Fruit fly (Drosophila melanogaster) whole organism, embryonic: Measurements from ENCODE around the gene dyw.

ENCODE experiments used
- Abd-B ChIP-seq: fragments of 200-800 bp; sonication (Bioruptor generic); optimal IDR thresholded peaks from 2 replicates; lab custom pipeline; 2018; ENCODE audit warnings: missing biosample characterization, mild to moderate bottlenecking, missing genetic modification characterization, moderate library complexity
- CG10267 ChIP-seq: fragments of 200-800 bp; sonication (Bioruptor generic); optimal IDR thresholded peaks from 2 replicates; lab custom pipeline; 2018; ENCODE audit warnings: missing biosample characterization, mild to moderate bottlenecking, missing genetic modification characterization, moderate library complexity
- CG10431 ChIP-seq: fragments of 200-800 bp; sonication (Bioruptor generic); optimal IDR thresholded peaks from 3 replicates; lab custom pipeline; 2018; ENCODE audit warnings: missing biosample characterization, mild to moderate bottlenecking, missing genetic modification characterization
- CG10979 ChIP-seq: fragments of 200-800 bp; sonication (Bioruptor generic); optimal IDR thresholded peaks from 2 replicates; lab custom pipeline; 2018; ENCODE audit warnings: missing biosample characterization, mild to moderate bottlenecking, missing genetic modification characterization, moderate library complexity
- CG13424 ChIP-seq: fragments of 200-800 bp; sonication (Bioruptor generic); optimal IDR thresholded peaks from 2 replicates; lab custom pipeline; 2019; ENCODE audit warnings: missing biosample characterization, mild to moderate bottlenecking, missing genetic modification characterization, moderate library complexity
- CG13894 ChIP-seq: fragments of 200-800 bp; sonication (Bioruptor generic); optimal IDR thresholded peaks from 3 replicates; lab custom pipeline; 2018; ENCODE audit warnings: missing biosample characterization, mild to moderate bottlenecking, missing genetic modification characterization, moderate library complexity
- CG1647 ChIP-seq: fragments of 200-800 bp; sonication (Bioruptor generic); optimal IDR thresholded peaks from 3 replicates; lab custom pipeline; 2016; ENCODE audit warnings: missing biosample characterization, missing genetic modification characterization
- CG16815 ChIP-seq: fragments of 200-800 bp; sonication (Bioruptor generic); optimal IDR thresholded peaks from 3 replicates; lab custom pipeline; 2017; ENCODE audit warnings: missing biosample characterization, mild to moderate bottlenecking, missing genetic modification characterization
- CG18476 ChIP-seq: fragments of 200-800 bp; sonication (Bioruptor generic); optimal IDR thresholded peaks from 2 replicates; lab custom pipeline; 2016; ENCODE audit warnings: missing biosample characterization, mild to moderate bottlenecking, missing genetic modification characterization
- CG31388 ChIP-seq: fragments of 200-800 bp; sonication (Bioruptor generic); optimal IDR thresholded peaks from 2 replicates; lab custom pipeline; 2016; ENCODE audit warnings: missing biosample characterization, missing genetic modification characterization
- CG3407 ChIP-seq: fragments of 200-800 bp; sonication (Bioruptor generic); optimal IDR thresholded peaks from 2 replicates; lab custom pipeline; 2018; ENCODE audit warnings: missing biosample characterization, mild to moderate bottlenecking, missing genetic modification characterization
- CG34376 ChIP-seq: fragments of 200-800 bp; sonication (Bioruptor generic); optimal IDR thresholded peaks from 2 replicates; lab custom pipeline; 2018; ENCODE audit warnings: missing biosample characterization, mild to moderate bottlenecking, missing genetic modification characterization
- CG6813 ChIP-seq: fragments of 200-800 bp; sonication (Bioruptor generic); optimal IDR thresholded peaks from 2 replicates; lab custom pipeline; 2017; ENCODE audit warnings: missing biosample characterization, missing genetic modification characterization, mild to moderate bottlenecking, moderate library complexity, missing genetic modification reagents
- CG7271 ChIP-seq: fragments of 200-800 bp; sonication (Bioruptor generic); optimal IDR thresholded peaks from 2 replicates; lab custom pipeline; 2018; ENCODE audit warnings: missing biosample characterization, mild to moderate bottlenecking, missing genetic modification characterization, moderate library complexity
- CG7839 ChIP-seq: fragments of 200-800 bp; sonication (Bioruptor generic); optimal IDR thresholded peaks from 3 replicates; lab custom pipeline; 2018; ENCODE audit warnings: missing biosample characterization, mild to moderate bottlenecking, missing genetic modification characterization, moderate library complexity
- CG8388 ChIP-seq: fragments of 200-800 bp; sonication (Bioruptor generic); optimal IDR thresholded peaks from 2 replicates; lab custom pipeline; 2019; ENCODE audit warnings: missing biosample characterization, mild to moderate bottlenecking, missing genetic modification characterization, moderate library complexity
- CG9437 ChIP-seq: fragments of 200-800 bp; sonication (Bioruptor generic); optimal IDR thresholded peaks from 2 replicates; lab custom pipeline; 2018; ENCODE audit warnings: missing biosample characterization, mild to moderate bottlenecking, missing genetic modification characterization
- CTCF ChIP-seq: fragments of 200-800 bp; sonication (Bioruptor generic); optimal IDR thresholded peaks from 2 replicates; lab custom pipeline; 2017; ENCODE audit warnings: missing biosample characterization, mild to moderate bottlenecking, missing genetic modification characterization, moderate library complexity
- Camta ChIP-seq: fragments of 200-800 bp; sonication (Bioruptor generic); optimal IDR thresholded peaks from 2 replicates; lab custom pipeline; 2016; ENCODE audit warnings: missing biosample characterization, missing genetic modification characterization
- Dad ChIP-seq: fragments of 200-800 bp; sonication (Bioruptor generic); optimal IDR thresholded peaks from 3 replicates; lab custom pipeline; 2016; ENCODE audit warnings: missing biosample characterization, missing genetic modification characterization
- Fer1 ChIP-seq: fragments of 200-800 bp; sonication (Bioruptor generic); optimal IDR thresholded peaks from 2 replicates; lab custom pipeline; 2017; ENCODE audit warnings: missing biosample characterization, mild to moderate bottlenecking, missing genetic modification characterization
- Hey ChIP-seq: fragments of 200-800 bp; sonication (Bioruptor generic); optimal IDR thresholded peaks from 3 replicates; lab custom pipeline; 2018; ENCODE audit warnings: missing biosample characterization, mild to moderate bottlenecking, missing genetic modification characterization
- HmgZ ChIP-seq: fragments of 200-800 bp; sonication (Bioruptor generic); optimal IDR thresholded peaks from 2 replicates; lab custom pipeline; 2018; ENCODE audit warnings: missing biosample characterization, mild to moderate bottlenecking, missing genetic modification characterization
- Meics ChIP-seq: fragments of 200-800 bp; sonication (Bioruptor generic); optimal IDR thresholded peaks from 2 replicates; lab custom pipeline; 2017; ENCODE audit warnings: missing biosample characterization, mild to moderate bottlenecking, missing genetic modification characterization
- Ptx1 ChIP-seq: fragments of 200-800 bp; sonication (Bioruptor generic); IDR thresholded peaks from 2 replicates; pipeline ENCODE4 v1.3.6; 2022; ENCODE audit warnings: missing biosample characterization, missing genetic modification characterization
- Sry-β ChIP-seq: fragments of 200-800 bp; sonication (Bioruptor generic); optimal IDR thresholded peaks from 2 replicates; lab custom pipeline; 2018; ENCODE audit warnings: missing biosample characterization, mild to moderate bottlenecking, missing genetic modification characterization, moderate library complexity
- Trl ChIP-seq, 3 experiments: fragments of >200 bp in 2 of 3; fragments of 200-800 bp in 1 of 3; sonication (Bioruptor generic) in 1 of 3; optimal IDR thresholded peaks; 2 replicates in 1 of 3; 3 replicates in 2 of 3; lab custom pipeline; 2016 to 2017; ENCODE audit warnings: missing biosample characterization in 1 of 3, missing genetic modification characterization in 1 of 3
- Usf ChIP-seq: fragments of 200-800 bp; sonication (Bioruptor generic); optimal IDR thresholded peaks from 2 replicates; lab custom pipeline; 2017; ENCODE audit warnings: missing genotype, missing biosample characterization, missing genetic modification characterization
- Vsx1 ChIP-seq: fragments of 200-800 bp; sonication (Bioruptor generic); optimal IDR thresholded peaks from 2 replicates; lab custom pipeline; 2017; ENCODE audit warnings: missing biosample characterization, mild to moderate bottlenecking, missing genetic modification characterization, missing genetic modification reagents
- amos ChIP-seq: fragments of 200-800 bp; sonication (Bioruptor generic); IDR thresholded peaks from 2 replicates; pipeline ENCODE4 v1.3.6; 2022; ENCODE audit warnings: missing biosample characterization, missing genetic modification characterization; ENCODE audit not compliant: partially characterized antibody
- caup ChIP-seq: fragments of 200-800 bp; sonication (Bioruptor generic); optimal IDR thresholded peaks from 3 replicates; lab custom pipeline; 2017; ENCODE audit warnings: missing biosample characterization, mild to moderate bottlenecking, missing genetic modification characterization, moderate library complexity; ENCODE audit not compliant: severe bottlenecking
- chm ChIP-seq: fragments of 200-800 bp; sonication (Bioruptor generic); IDR thresholded peaks from 2 replicates; pipeline ENCODE4 v1.3.6; 2022; ENCODE audit warnings: missing biosample characterization, missing genetic modification characterization
- crol ChIP-seq: fragments of 200-800 bp; sonication (Bioruptor generic); IDR thresholded peaks from 2 replicates; pipeline ENCODE4 v1.3.6; 2022; ENCODE audit warnings: missing biosample characterization, missing genetic modification characterization
- danr ChIP-seq: fragments of 200-800 bp; sonication (Bioruptor generic); IDR thresholded peaks from 2 replicates; pipeline ENCODE4 v1.3.6; 2022; ENCODE audit warnings: missing biosample characterization, missing genetic modification characterization
- h ChIP-seq: fragments of >200 bp; optimal IDR thresholded peaks from 2 replicates; lab custom pipeline; 2017
- hb ChIP-seq: fragments of 200-800 bp; sonication (Bioruptor generic); IDR thresholded peaks from 3 replicates; pipeline ENCODE4 v1.3.6; 2022; ENCODE audit warnings: missing biosample characterization, missing genetic modification characterization; ENCODE audit not compliant: partially characterized antibody
- hkb ChIP-seq, 2 experiments: fragments of 200-800 bp in 1 of 2; fragments of >200 bp in 1 of 2; sonication (Bioruptor generic) in 1 of 2; IDR thresholded peaks in 1 of 2; optimal IDR thresholded peaks in 1 of 2; 2 replicates each; pipeline versions ENCODE4 v1.3.6 to Lab custom; 2017 to 2022; ENCODE audit warnings: missing biosample characterization in 1 of 2, missing genetic modification characterization in 1 of 2
- mam ChIP-seq: fragments of 200-800 bp; sonication (Bioruptor generic); optimal IDR thresholded peaks from 3 replicates; lab custom pipeline; 2016; ENCODE audit warnings: missing biosample characterization, missing genetic modification characterization
- nerfin-1 ChIP-seq: fragments of 200-800 bp; sonication (Bioruptor generic); optimal IDR thresholded peaks from 3 replicates; lab custom pipeline; 2019; ENCODE audit warnings: missing biosample characterization, mild to moderate bottlenecking, missing genetic modification characterization, moderate library complexity
- oc ChIP-seq: fragments of 200-800 bp; sonication (Bioruptor generic); optimal IDR thresholded peaks from 2 replicates; lab custom pipeline; 2018; ENCODE audit warnings: missing biosample characterization, mild to moderate bottlenecking, missing genetic modification characterization, moderate library complexity
- row ChIP-seq: fragments of 200-800 bp; sonication (Bioruptor generic); IDR thresholded peaks from 3 replicates; pipeline ENCODE4 v1.3.6; 2022; ENCODE audit warnings: missing biosample characterization, missing genetic modification characterization
- sens ChIP-seq: fragments of 200-800 bp; sonication (Bioruptor generic); peaks from one replicate; lab custom pipeline; 2016; ENCODE audit warnings: missing biosample characterization, missing genetic modification characterization
- sim ChIP-seq: fragments of 200-800 bp; sonication (Bioruptor generic); IDR thresholded peaks from 2 replicates; pipeline ENCODE4 v1.3.6; 2022; ENCODE audit warnings: missing biosample characterization, missing genetic modification characterization
- slbo ChIP-seq: fragments of 200-800 bp; sonication (Bioruptor generic); IDR thresholded peaks from 2 replicates; pipeline ENCODE4 v1.3.6; 2022; ENCODE audit warnings: missing biosample characterization, missing genetic modification characterization
- slou ChIP-seq: fragments of 200-800 bp; sonication (Bioruptor generic); optimal IDR thresholded peaks from 3 replicates; lab custom pipeline; 2016; ENCODE audit warnings: missing biosample characterization, missing genetic modification characterization
- ssp ChIP-seq: fragments of 200-800 bp; sonication (Bioruptor generic); IDR thresholded peaks from 2 replicates; pipeline ENCODE4 v1.3.6; 2022; ENCODE audit warnings: missing biosample characterization, missing genetic modification characterization
- zfh2 ChIP-seq: fragments of 200-800 bp; sonication (Bioruptor generic); optimal IDR thresholded peaks from 2 replicates; lab custom pipeline; 2016; ENCODE audit warnings: missing biosample characterization, missing genetic modification characterization

Gene dyw

dm6 chrX:2685022-2685421 lies 8.7 kb downstream of the dyw start (continued):
- TF ChIP-seq sens (GFP tag; lab: Kevin White, UChicago) (peak; percentile 52), zfh2 (GFP tag; lab: Kevin White, UChicago) (no peak), CG34376 (GFP tag; lab: Kevin White, UChicago) (peak; percentile 16), CG10267 (tag; lab: Kevin White, UChicago) (no peak), hb (GFP tag; lab: Robert Waterston, UW) (no peak), row (GFP tag; lab: Robert Waterston, UW) (peak; percentile 65), Vsx1 (GFP tag; lab: Kevin White, UChicago) (no peak), CG18476 (GFP tag; lab: Kevin White, UChicago) (no peak), Fer1 (GFP tag; lab: Kevin White, UChicago) (no peak), danr (GFP tag; lab: Robert Waterston, UW) (no peak), Camta (GFP tag; lab: Kevin White, UChicago) (no peak), Sry-β (no peak), ssp (GFP tag; lab: Robert Waterston, UW) (no peak), CG8388 (GFP tag; lab: Kevin White, UChicago) (no peak), CG7839 (tag; lab: Kevin White, UChicago) (peak; percentile 4), CG13894 (peak; percentile 9), mam (no peak), CG16815 (GFP tag; lab: Kevin White, UChicago) (no peak), HmgZ (tag; lab: Kevin White, UChicago) (no peak), amos (GFP tag; lab: Robert Waterston, UW) (no peak), CG7271 (no peak), CG31388 (GFP tag; lab: Kevin White, UChicago) (no peak), CG9437 (GFP tag; lab: Kevin White, UChicago) (no peak), Meics (GFP tag; lab: Kevin White, UChicago) (peak; percentile 6)
- TF ChIP-seq, all 482 proteins: peak for 15

- peak; percentile 89 for TF ChIP-seq CTCF (GFP tag; lab: Kevin White, UChicago)
- TF ChIP-seq sim (GFP tag; lab: Robert Waterston, UW) = no peak
- TF ChIP-seq hkb (optimal IDR thresholded peaks at IDR 0.05; lab: Kevin White, UChicago) = no peak
- TF ChIP-seq hkb (GFP tag; IDR thresholded peaks at IDR 0.05; lab: Robert Waterston, UW) = no peak
- TF ChIP-seq CG10431 (GFP tag; lab: Kevin White, UChicago) = no peak
- no peak for TF ChIP-seq Abd-B
- no peak for TF ChIP-seq h (lab: Kevin White, UChicago)
- no peak for TF ChIP-seq CG6813
- TF ChIP-seq CG10979 (tag; lab: Kevin White, UChicago) = peak; percentile 9
- TF ChIP-seq CG1647 = no peak
- TF ChIP-seq CG13424 (tag; lab: Kevin White, UChicago) = no peak
- TF ChIP-seq hb (GFP tag; lab: Robert Waterston, UW) = no peak
- TF ChIP-seq Trl (optimal IDR thresholded peaks at IDR 0.05; lab: Kevin White, UChicago) = no peak
- TF ChIP-seq Trl (GFP tag; optimal IDR thresholded peaks at IDR 0.05; lab: Kevin White, UChicago) = no peak
- TF ChIP-seq Dad (GFP tag; lab: Kevin White, UChicago) = no peak
- no peak for TF ChIP-seq slou (GFP tag; lab: Kevin White, UChicago)
These were observed 9.2 kb downstream of the dyw start for dm6 chrX:2684442-2684841.

- TF ChIP-seq crol (GFP tag; lab: Robert Waterston, UW) (no peak), Usf (no peak), caup (GFP tag; lab: Kevin White, UChicago) (no peak), slbo (no peak), Hey (tag; lab: Kevin White, UChicago) (peak; percentile 93), nerfin-1 (tag; lab: Kevin White, UChicago) (peak; percentile 43), CG3407 (GFP tag; lab: Kevin White, UChicago) (no peak), oc (tag; lab: Kevin White, UChicago) (peak; percentile 61), chm (GFP tag; lab: Robert Waterston, UW) (no peak), Ptx1 (GFP tag; lab: Robert Waterston, UW) (no peak)
- TF ChIP-seq, all 482 proteins: peak for 3
These were observed 9.8 kb downstream of the dyw start for dm6 chrX:2683926-2684325.
